Fruit fly (Drosophila melanogaster) whole organism, embryonic: ENCODE results near the gene CG9389.
A peak's percentile ranks its signal among the peaks of the same experiment; 100 is the strongest.

ENCODE experiments used
- ATbp ChIP-seq: fragments of 200-800 bp; sonication (Bioruptor generic); optimal IDR thresholded peaks from 2 replicates; lab custom pipeline; 2017; ENCODE audit warnings: missing biosample characterization, mild to moderate bottlenecking, missing genetic modification characterization, missing genetic modification reagents
- Adf1 ChIP-seq: fragments of 200-800 bp; sonication (Bioruptor generic); IDR thresholded peaks from 2 replicates; pipeline ENCODE4 v1.3.6; 2022; ENCODE audit warnings: missing biosample characterization, missing genetic modification characterization
- CG10147 ChIP-seq: fragments of 200-800 bp; sonication (Bioruptor generic); optimal IDR thresholded peaks from 2 replicates; lab custom pipeline; 2019; ENCODE audit warnings: missing biosample characterization, mild to moderate bottlenecking, missing genetic modification characterization, moderate library complexity
- CG10321 ChIP-seq: fragments of 200-800 bp; sonication (Bioruptor generic); IDR thresholded peaks from 2 replicates; pipeline ENCODE4 v1.3.6; 2022; ENCODE audit warnings: missing biosample characterization, missing genetic modification characterization
- CG10543 ChIP-seq: fragments of 200-800 bp; sonication (Bioruptor generic); optimal IDR thresholded peaks from 3 replicates; lab custom pipeline; 2017; ENCODE audit warnings: missing biosample characterization, mild to moderate bottlenecking, missing genetic modification characterization, moderate library complexity
- CG11504 ChIP-seq: fragments of 200-800 bp; sonication (Bioruptor generic); optimal IDR thresholded peaks from 3 replicates; lab custom pipeline; 2019; ENCODE audit warnings: missing biosample characterization, mild to moderate bottlenecking, missing genetic modification characterization, moderate library complexity
- CG12155 ChIP-seq: fragments of 200-800 bp; sonication (Bioruptor generic); optimal IDR thresholded peaks from 3 replicates; lab custom pipeline; 2016; ENCODE audit warnings: missing biosample characterization, missing genetic modification characterization
- CG12744 ChIP-seq: fragments of 200-800 bp; sonication (Bioruptor generic); optimal IDR thresholded peaks from 2 replicates; lab custom pipeline; 2016; ENCODE audit warnings: missing biosample characterization, missing genetic modification characterization
- CG14667 ChIP-seq: fragments of 200-800 bp; sonication (Bioruptor generic); IDR thresholded peaks from 2 replicates; pipeline ENCODE4 v1.3.6; 2022; ENCODE audit warnings: missing biosample characterization, missing genetic modification characterization
- CG15479 ChIP-seq: fragments of 200-800 bp; sonication (Bioruptor generic); optimal IDR thresholded peaks from 3 replicates; lab custom pipeline; 2019; ENCODE audit warnings: missing biosample characterization, mild to moderate bottlenecking, missing genetic modification characterization, moderate library complexity
- CG17385 ChIP-seq: fragments of 200-800 bp; sonication (Bioruptor generic); optimal IDR thresholded peaks from 3 replicates; lab custom pipeline; 2018; ENCODE audit warnings: missing biosample characterization, mild to moderate bottlenecking, missing genetic modification characterization
- CG2889 ChIP-seq: fragments of 200-800 bp; sonication (Bioruptor generic); IDR thresholded peaks from 3 replicates; pipeline ENCODE4 v1.3.6; 2022; ENCODE audit warnings: missing biosample characterization, missing genetic modification characterization
- CG32532 ChIP-seq: fragments of 200-800 bp; sonication (Bioruptor generic); IDR thresholded peaks from 2 replicates; pipeline ENCODE4 v1.3.6; 2022; ENCODE audit warnings: missing biosample characterization, missing genetic modification characterization
- CG34224 ChIP-seq: fragments of 200-800 bp; sonication (Bioruptor generic); IDR thresholded peaks from 3 replicates; pipeline ENCODE4 v1.3.6; 2022; ENCODE audit warnings: missing biosample characterization, missing genetic modification characterization; ENCODE audit not compliant: partially characterized antibody
- CG34422 ChIP-seq: fragments of 200-800 bp; sonication (Bioruptor generic); IDR thresholded peaks from 3 replicates; pipeline ENCODE4 v1.3.6; 2022; ENCODE audit warnings: missing biosample characterization, missing genetic modification characterization
- CG3995 ChIP-seq: fragments of 200-800 bp; sonication (Bioruptor generic); optimal IDR thresholded peaks from 3 replicates; lab custom pipeline; 2016; ENCODE audit warnings: missing biosample characterization, missing genetic modification characterization
- CG4360 ChIP-seq: fragments of 200-800 bp; sonication (Bioruptor generic); IDR thresholded peaks from 2 replicates; pipeline ENCODE4 v1.3.6; 2022; ENCODE audit warnings: missing biosample characterization, missing genetic modification characterization
- CG9797 ChIP-seq: fragments of 200-800 bp; sonication (Bioruptor generic); optimal IDR thresholded peaks from 3 replicates; lab custom pipeline; 2018; ENCODE audit warnings: missing biosample characterization, mild to moderate bottlenecking, missing genetic modification characterization
- CG9932 ChIP-seq: fragments of 200-800 bp; sonication (Bioruptor generic); IDR thresholded peaks from 2 replicates; pipeline ENCODE4 v1.3.6; 2022; ENCODE audit warnings: missing biosample characterization, missing genetic modification characterization
- CrebB ChIP-seq: fragments of 200-800 bp; sonication (Bioruptor generic); optimal IDR thresholded peaks from 3 replicates; lab custom pipeline; 2018; ENCODE audit warnings: missing biosample characterization, mild to moderate bottlenecking, missing genetic modification characterization
- Gsc ChIP-seq: fragments of 200-800 bp; sonication (Bioruptor generic); IDR thresholded peaks from 2 replicates; pipeline ENCODE4 v1.3.6; 2022; ENCODE audit warnings: missing biosample characterization, missing genetic modification characterization
- Gug ChIP-seq: fragments of 200-800 bp; sonication (Bioruptor generic); IDR thresholded peaks from 4 replicates; pipeline ENCODE4 v1.3.6; 2022; ENCODE audit warnings: missing biosample characterization, missing genetic modification characterization
- HmgD ChIP-seq: fragments of 200-800 bp; sonication (Bioruptor generic); optimal IDR thresholded peaks from 3 replicates; lab custom pipeline; 2016; ENCODE audit warnings: missing biosample characterization, missing genetic modification characterization
- Lim3 ChIP-seq: fragments of 200-800 bp; sonication (Bioruptor generic); IDR thresholded peaks from 2 replicates; pipeline ENCODE4 v1.3.6; 2022; ENCODE audit warnings: missing biosample characterization, missing genetic modification characterization
- Nf-YC ChIP-seq: fragments of 200-800 bp; optimal IDR thresholded peaks from 3 replicates; lab custom pipeline; 2019; ENCODE audit warnings: missing biosample characterization, mild to moderate bottlenecking, missing genetic modification characterization, moderate library complexity
- Sry-β ChIP-seq: fragments of 200-800 bp; sonication (Bioruptor generic); optimal IDR thresholded peaks from 2 replicates; lab custom pipeline; 2018; ENCODE audit warnings: missing biosample characterization, mild to moderate bottlenecking, missing genetic modification characterization, moderate library complexity
- ab ChIP-seq: fragments of 200-800 bp; sonication (Bioruptor generic); optimal IDR thresholded peaks from 2 replicates; lab custom pipeline; 2016; ENCODE audit warnings: missing biosample characterization, missing genetic modification characterization
- aop ChIP-seq: fragments of 200-800 bp; sonication (Bioruptor generic); IDR thresholded peaks from 2 replicates; pipeline ENCODE4 v1.3.6; 2022; ENCODE audit warnings: missing biosample characterization, missing genetic modification characterization
- chn ChIP-seq: fragments of 200-800 bp; sonication (Bioruptor generic); optimal IDR thresholded peaks from 2 replicates; lab custom pipeline; 2016; ENCODE audit warnings: missing biosample characterization, missing genetic modification characterization
- dan ChIP-seq: fragments of 200-800 bp; sonication (Bioruptor generic); IDR thresholded peaks from 2 replicates; pipeline ENCODE4 v1.3.6; 2022; ENCODE audit warnings: missing biosample characterization, missing genetic modification characterization
- dm ChIP-seq: fragments of 200-800 bp; sonication (Bioruptor generic); optimal IDR thresholded peaks from 3 replicates; lab custom pipeline; 2016; ENCODE audit warnings: missing biosample characterization, missing genetic modification characterization
- exex ChIP-seq: fragments of 200-800 bp; sonication (Bioruptor generic); optimal IDR thresholded peaks from 4 replicates; lab custom pipeline; 2018; ENCODE audit warnings: missing biosample characterization, mild to moderate bottlenecking, missing genetic modification characterization, moderate library complexity
- fd102C ChIP-seq: fragments of 200-800 bp; sonication (Bioruptor generic); optimal IDR thresholded peaks from 2 replicates; lab custom pipeline; 2018; ENCODE audit warnings: missing biosample characterization, mild to moderate bottlenecking, missing genetic modification characterization, moderate library complexity
- gfzf ChIP-seq: fragments of 200-800 bp; sonication (Bioruptor generic); optimal IDR thresholded peaks from 2 replicates; lab custom pipeline; 2016; ENCODE audit warnings: missing biosample characterization, mild to moderate bottlenecking, missing genetic modification characterization, moderate library complexity
- gro ChIP-seq: fragments of 200-800 bp; sonication (Bioruptor generic); optimal IDR thresholded peaks from 2 replicates; lab custom pipeline; 2016; ENCODE audit warnings: missing biosample characterization, missing genetic modification characterization
- ham ChIP-seq: fragments of 200-800 bp; sonication (Bioruptor generic); IDR thresholded peaks from 2 replicates; pipeline ENCODE4 v1.3.6; 2022; ENCODE audit warnings: missing biosample characterization, missing genetic modification characterization
- inv ChIP-seq: fragments of 200-800 bp; sonication (Bioruptor generic); IDR thresholded peaks from 2 replicates; pipeline ENCODE4 v1.3.6; 2022; ENCODE audit warnings: missing biosample characterization, missing genetic modification characterization; ENCODE audit not compliant: partially characterized antibody
- jumu ChIP-seq: fragments of 200-800 bp; sonication (Bioruptor generic); optimal IDR thresholded peaks from 3 replicates; lab custom pipeline; 2016; ENCODE audit warnings: missing biosample characterization, missing genetic modification characterization
- klu ChIP-seq: fragments of 200-800 bp; sonication (Bioruptor generic); IDR thresholded peaks from 2 replicates; pipeline ENCODE4 v1.3.6; 2022; ENCODE audit warnings: missing biosample characterization, missing genetic modification characterization
- kni ChIP-seq: fragments of 200-800 bp; sonication (Bioruptor generic); optimal IDR thresholded peaks from 3 replicates; lab custom pipeline; 2017; ENCODE audit warnings: mild to moderate bottlenecking, missing biosample characterization, missing genetic modification reagents, missing genetic modification characterization
- pho ChIP-seq: fragments of 200-800 bp; sonication (Bioruptor generic); optimal IDR thresholded peaks from 2 replicates; lab custom pipeline; 2016; ENCODE audit warnings: missing biosample characterization, missing genetic modification characterization
- seq ChIP-seq: fragments of 200-800 bp; sonication (Bioruptor generic); IDR thresholded peaks from 2 replicates; pipeline ENCODE4 v1.3.6; 2022; ENCODE audit warnings: missing biosample characterization, missing genetic modification characterization
- sob ChIP-seq: fragments of 200-800 bp; sonication (Bioruptor generic); IDR thresholded peaks from 2 replicates; pipeline ENCODE4 v1.3.6; 2022; ENCODE audit warnings: missing biosample characterization, missing genetic modification characterization
- toy ChIP-seq: fragments of 200-800 bp; sonication (Bioruptor generic); IDR thresholded peaks from 2 replicates; pipeline ENCODE4 v1.3.6; 2022; ENCODE audit warnings: missing biosample characterization, missing genetic modification characterization
- twi ChIP-seq: fragments of 200-800 bp; optimal IDR thresholded peaks from 2 replicates; lab custom pipeline; 2019; ENCODE audit warnings: missing biosample characterization, mild to moderate bottlenecking, missing genetic modification characterization, moderate library complexity
- unc-4 ChIP-seq: fragments of 200-800 bp; sonication (Bioruptor generic); IDR thresholded peaks from 2 replicates; pipeline ENCODE4 v1.3.6; 2022; ENCODE audit warnings: missing biosample characterization, missing genetic modification characterization; ENCODE audit not compliant: partially characterized antibody
- usp ChIP-seq: fragments of >200 bp; optimal IDR thresholded peaks from 2 replicates; lab custom pipeline; 2017; ENCODE audit warnings: missing biosample characterization, missing genetic modification characterization
- vfl ChIP-seq: fragments of 200-800 bp; sonication (Bioruptor generic); optimal IDR thresholded peaks from 2 replicates; lab custom pipeline; 2016; ENCODE audit warnings: missing biosample characterization, missing genetic modification characterization
- wdn ChIP-seq: fragments of 200-800 bp; sonication (Bioruptor generic); IDR thresholded peaks from 2 replicates; pipeline ENCODE4 v1.3.6; 2022; ENCODE audit warnings: missing biosample characterization, missing genetic modification characterization
- wek ChIP-seq: fragments of 200-800 bp; sonication (Bioruptor generic); optimal IDR thresholded peaks from 3 replicates; lab custom pipeline; 2018; ENCODE audit warnings: missing biosample characterization, mild to moderate bottlenecking, missing genetic modification characterization, moderate library complexity

The CG9389 gene

dm6 chr3L:21285639-21286338 lies 15.4 kb upstream of the CG9389 start, which contains the start of the genes CG12974 and pzg (continued):
- peak; percentile 55 for TF ChIP-seq CG12744 (GFP tag; lab: Kevin White, UChicago)
- TF ChIP-seq CG9797, result peak; percentile 71
- peak; percentile 75 for TF ChIP-seq seq (GFP tag; lab: Robert Waterston, UW)
- peak; percentile 53; the same call in 1 of the 2 replicates for TF ChIP-seq toy (GFP tag; lab: Robert Waterston, UW)
- no peak for TF ChIP-seq CG14667 (GFP tag; lab: Robert Waterston, UW)
- peak; percentile 83 for TF ChIP-seq HmgD (GFP tag; lab: Kevin White, UChicago)
- TF ChIP-seq CG10147 (GFP tag; lab: Kevin White, UChicago), result peak; percentile 81
- TF ChIP-seq unc-4 (GFP tag; lab: Robert Waterston, UW), result peak; percentile 52
- peak; percentile 91 for TF ChIP-seq CG9932 (GFP tag; lab: Robert Waterston, UW)
- TF ChIP-seq CG34224 (GFP tag; lab: Robert Waterston, UW), result peak; percentile 69; the same call in 1 of the 3 replicates
- TF ChIP-seq ab (GFP tag; lab: Kevin White, UChicago), result peak; percentile 55
- TF ChIP-seq Gug (GFP tag; lab: Robert Waterston, UW), result no peak
- peak; percentile 91 for TF ChIP-seq CG34422 (GFP tag; lab: Robert Waterston, UW)
- peak; percentile 99 for TF ChIP-seq CG10321 (GFP tag; lab: Robert Waterston, UW)
- TF ChIP-seq CG32532, result peak; percentile 76
- peak; percentile 38; the same call in 1 of the 2 replicates for TF ChIP-seq ham (GFP tag; lab: Robert Waterston, UW)
- TF ChIP-seq chn (GFP tag; lab: Kevin White, UChicago), result peak; percentile 86
- peak; percentile 93 for TF ChIP-seq sob (GFP tag; lab: Robert Waterston, UW)
- no peak for TF ChIP-seq usp (GFP tag; lab: Kevin White, UChicago)
- TF ChIP-seq wdn (GFP tag; lab: Robert Waterston, UW), result peak; percentile 65; the same call in 1 of the 2 replicates
- TF ChIP-seq CG17385 (GFP tag; lab: Kevin White, UChicago), result peak; percentile 19
- TF ChIP-seq Nf-YC, result peak; percentile 74
- TF ChIP-seq wek (GFP tag; lab: Kevin White, UChicago), result peak; percentile 19
- peak; percentile 61 for TF ChIP-seq CG3995 (GFP tag; lab: Kevin White, UChicago)
- peak; percentile 18; the same call in 1 of the 2 replicates for TF ChIP-seq CG4360 (GFP tag; lab: Robert Waterston, UW)
- TF ChIP-seq gfzf (GFP tag; lab: Kevin White, UChicago), result peak; percentile 70
- TF ChIP-seq gro, result peak; percentile 7
- peak; percentile 68 for TF ChIP-seq CG12155
- peak; percentile 81 for TF ChIP-seq Gsc
- no peak for TF ChIP-seq fd102C (GFP tag; lab: Kevin White, UChicago)
- TF ChIP-seq klu (GFP tag; lab: Robert Waterston, UW), result peak; percentile 82
- TF ChIP-seq kni (GFP tag; lab: Kevin White, UChicago), result peak; percentile 77
- peak; percentile 63 for TF ChIP-seq twi (tag; lab: Kevin White, UChicago)
- peak; percentile 44 for TF ChIP-seq CrebB (tag; lab: Kevin White, UChicago)
- TF ChIP-seq inv (GFP tag; lab: Robert Waterston, UW), result peak; percentile 85
- peak; percentile 89 for TF ChIP-seq CG10543 (GFP tag; lab: Kevin White, UChicago)
- TF ChIP-seq aop (GFP tag; lab: Robert Waterston, UW), result no peak; the same call in 1 of the 2 replicates
- TF ChIP-seq dm (GFP tag; lab: Kevin White, UChicago), result peak; percentile 84
- no peak; the same call in 1 of the 2 replicates for TF ChIP-seq Lim3
- peak; percentile 68 for TF ChIP-seq jumu (GFP tag; lab: Kevin White, UChicago)
- peak; percentile 55 for TF ChIP-seq ATbp (GFP tag; lab: Kevin White, UChicago)
- TF ChIP-seq vfl (GFP tag; lab: Kevin White, UChicago), result peak; percentile 49
- TF ChIP-seq pho (GFP tag; lab: Kevin White, UChicago), result peak; percentile 89
- peak; percentile 29 for TF ChIP-seq CG15479 (GFP tag; lab: Kevin White, UChicago)
- peak; percentile 14 for TF ChIP-seq Sry-β (GFP tag; lab: Kevin White, UChicago)
- TF ChIP-seq dan, result peak; percentile 66; the same call in 1 of the 2 replicates
- TF ChIP-seq exex (tag; lab: Kevin White, UChicago), result no peak
- TF ChIP-seq CG2889 (GFP tag; lab: Robert Waterston, UW), result peak; percentile 80; the same call in 2 of the 3 replicates
- TF ChIP-seq Adf1 (GFP tag; lab: Robert Waterston, UW), result peak; percentile 54
- peak; percentile 74 for TF ChIP-seq CG11504 (tag; lab: Kevin White, UChicago)
